Fruit fly (Drosophila melanogaster) whole organism, prepupa: ENCODE data around the gene CG11999.
A peak's percentile ranks its signal among the peaks of the same experiment; 100 is the strongest.

Experiments
- Blimp-1 ChIP-seq: fragments of 200-800 bp; sonication (Bioruptor generic); optimal IDR thresholded peaks from 3 replicates; lab custom pipeline; 2017; ENCODE audit warnings: missing biosample characterization, missing genetic modification characterization, mild to moderate bottlenecking, moderate library complexity, missing genetic modification reagents
- CG10669 ChIP-seq: fragments of 200-800 bp; sonication (Bioruptor generic); optimal IDR thresholded peaks from 3 replicates; lab custom pipeline; 2018; ENCODE audit warnings: missing biosample characterization, mild to moderate bottlenecking, missing genetic modification characterization, moderate library complexity
- CG11294 ChIP-seq: fragments of 200-800 bp; sonication (Bioruptor generic); IDR thresholded peaks from 2 replicates; pipeline ENCODE4 v1.3.6; 2022; ENCODE audit warnings: missing biosample characterization, missing genetic modification characterization
- CG11762 ChIP-seq: fragments of 200-800 bp; sonication (Bioruptor generic); optimal IDR thresholded peaks from 3 replicates; lab custom pipeline; 2016; ENCODE audit warnings: missing biosample characterization, missing genetic modification characterization; ENCODE audit not compliant: insufficient read depth
- CG16779 ChIP-seq: fragments of 200-800 bp; sonication (Bioruptor generic); optimal IDR thresholded peaks from 3 replicates; lab custom pipeline; 2017; ENCODE audit warnings: missing biosample characterization, mild to moderate bottlenecking, missing genetic modification characterization
- CG3032 ChIP-seq: fragments of 200-800 bp; optimal IDR thresholded peaks from 2 replicates; lab custom pipeline; 2019; ENCODE audit warnings: missing biosample characterization, mild to moderate bottlenecking, missing genetic modification characterization, moderate library complexity
- CG31627 ChIP-seq: fragments of 200-800 bp; sonication (Bioruptor generic); optimal IDR thresholded peaks from 3 replicates; lab custom pipeline; 2016; ENCODE audit warnings: missing biosample characterization, missing genetic modification characterization
- CG34406 ChIP-seq: fragments of 200-800 bp; sonication (Bioruptor generic); optimal IDR thresholded peaks from 3 replicates; lab custom pipeline; 2016; ENCODE audit warnings: missing biosample characterization, missing genetic modification characterization
- CG3919 ChIP-seq: fragments of 200-800 bp; sonication (Bioruptor generic); optimal IDR thresholded peaks from 3 replicates; lab custom pipeline; 2016; ENCODE audit warnings: missing biosample characterization, missing genetic modification characterization
- CG6163 ChIP-seq: fragments of 200-800 bp; sonication (Bioruptor generic); IDR thresholded peaks from 3 replicates; pipeline ENCODE4 v1.3.6; 2022; ENCODE audit warnings: missing biosample characterization, missing genetic modification characterization
- CG6792 ChIP-seq: fragments of 200-800 bp; sonication (Bioruptor generic); optimal IDR thresholded peaks from 3 replicates; lab custom pipeline; 2016; ENCODE audit warnings: missing biosample characterization, missing genetic modification characterization
- CG6808 ChIP-seq: fragments of 200-800 bp; sonication (Bioruptor generic); optimal IDR thresholded peaks from 3 replicates; lab custom pipeline; 2017; ENCODE audit warnings: missing biosample characterization, missing genetic modification characterization, mild to moderate bottlenecking, moderate library complexity, missing genetic modification reagents
- CG6854 ChIP-seq: fragments of 200-800 bp; sonication (Bioruptor generic); optimal IDR thresholded peaks from 2 replicates; lab custom pipeline; 2017; ENCODE audit warnings: missing biosample characterization, mild to moderate bottlenecking, missing genetic modification characterization
- CG7368 ChIP-seq: fragments of 200-800 bp; sonication (Bioruptor generic); optimal IDR thresholded peaks from 3 replicates; lab custom pipeline; 2016; ENCODE audit warnings: missing biosample characterization, missing genetic modification characterization
- CG8119 ChIP-seq: fragments of 200-800 bp; sonication (Bioruptor generic); IDR thresholded peaks from 3 replicates; pipeline ENCODE4 v1.3.6; 2022; ENCODE audit warnings: missing biosample characterization, missing genetic modification characterization
- Eip75B ChIP-seq: fragments of 200-800 bp; sonication (Bioruptor generic); optimal IDR thresholded peaks from 3 replicates; lab custom pipeline; 2016; ENCODE audit warnings: missing biosample characterization, missing genetic modification characterization
- Eip78C ChIP-seq: fragments of 200-800 bp; sonication (Bioruptor generic); peaks from one replicate; lab custom pipeline; 2016; ENCODE audit warnings: missing biosample characterization, missing genetic modification characterization
- Ets21C ChIP-seq: fragments of 200-800 bp; sonication (Bioruptor generic); optimal IDR thresholded peaks from 3 replicates; lab custom pipeline; 2016; ENCODE audit warnings: missing biosample characterization, missing genetic modification characterization
- Ets96B ChIP-seq: fragments of 200-800 bp; optimal IDR thresholded peaks from 2 replicates; lab custom pipeline; 2019; ENCODE audit warnings: missing biosample characterization, mild to moderate bottlenecking, missing genetic modification characterization, moderate library complexity
- Gug ChIP-seq: fragments of 200-800 bp; sonication (Bioruptor generic); IDR thresholded peaks from 2 replicates; pipeline ENCODE4 v1.3.6; 2022; ENCODE audit warnings: missing biosample characterization, missing genetic modification characterization
- Hr38 ChIP-seq: sonication (Bioruptor generic); optimal IDR thresholded peaks from 2 replicates; lab custom pipeline; 2016; ENCODE audit warnings: missing biosample characterization, missing genetic modification characterization
- Hr39 ChIP-seq: fragments of 200-800 bp; sonication (Bioruptor generic); optimal IDR thresholded peaks from 2 replicates; lab custom pipeline; 2016; ENCODE audit warnings: missing biosample characterization, missing genetic modification characterization
- Hr4 ChIP-seq: fragments of 200-800 bp; sonication (Bioruptor generic); optimal IDR thresholded peaks from 3 replicates; lab custom pipeline; 2016; ENCODE audit warnings: missing biosample characterization, missing genetic modification characterization
- Lpt ChIP-seq: fragments of 200-800 bp; sonication (Bioruptor generic); optimal IDR thresholded peaks from 3 replicates; lab custom pipeline; 2016; ENCODE audit warnings: missing biosample characterization, missing genetic modification characterization
- Met ChIP-seq: fragments of 200-800 bp; sonication (Bioruptor generic); optimal IDR thresholded peaks from 3 replicates; lab custom pipeline; 2016; ENCODE audit warnings: missing biosample characterization, missing genetic modification characterization
- OdsH ChIP-seq: fragments of 200-800 bp; sonication (Bioruptor generic); optimal IDR thresholded peaks from 3 replicates; lab custom pipeline; 2016; ENCODE audit warnings: missing biosample characterization, missing genetic modification characterization
- Smox ChIP-seq: fragments of 200-800 bp; sonication (Bioruptor generic); optimal IDR thresholded peaks from 3 replicates; lab custom pipeline; 2016; ENCODE audit warnings: missing biosample characterization, missing genetic modification characterization
- Sox14 ChIP-seq: fragments of 200-800 bp; sonication (Bioruptor generic); optimal IDR thresholded peaks from 3 replicates; lab custom pipeline; 2016; ENCODE audit warnings: missing biosample characterization, missing genetic modification characterization
- Sox15 ChIP-seq: fragments of 200-800 bp; sonication (Bioruptor generic); optimal IDR thresholded peaks from 3 replicates; lab custom pipeline; 2016; ENCODE audit warnings: missing biosample characterization, missing genetic modification characterization
- achi ChIP-seq: fragments of 200-800 bp; sonication (Bioruptor generic); optimal IDR thresholded peaks from 3 replicates; lab custom pipeline; 2016; ENCODE audit warnings: missing biosample characterization, missing genetic modification characterization
- acj6 ChIP-seq: fragments of 200-800 bp; sonication (Bioruptor generic); optimal IDR thresholded peaks from 3 replicates; lab custom pipeline; 2016; ENCODE audit warnings: missing biosample characterization, missing genetic modification characterization
- cyc ChIP-seq: fragments of 200-800 bp; sonication (Bioruptor generic); optimal IDR thresholded peaks from 3 replicates; lab custom pipeline; 2016; ENCODE audit warnings: missing biosample characterization, missing genetic modification characterization
- dac ChIP-seq: fragments of 200-800 bp; sonication (Bioruptor generic); optimal IDR thresholded peaks from 2 replicates; lab custom pipeline; 2017; ENCODE audit warnings: missing biosample characterization, mild to moderate bottlenecking, missing genetic modification characterization
- eg ChIP-seq: fragments of 200-800 bp; sonication (Bioruptor generic); IDR thresholded peaks from 3 replicates; pipeline ENCODE4 v1.3.6; 2022; ENCODE audit warnings: missing biosample characterization, missing genetic modification characterization
- esn ChIP-seq: fragments of 200-800 bp; sonication (Bioruptor generic); optimal IDR thresholded peaks from 2 replicates; lab custom pipeline; 2016; ENCODE audit warnings: missing biosample characterization, mild to moderate bottlenecking, missing genetic modification characterization, moderate library complexity
- fd59A ChIP-seq: fragments of 200-800 bp; sonication (Bioruptor generic); optimal IDR thresholded peaks from 2 replicates; lab custom pipeline; 2017; ENCODE audit warnings: missing biosample characterization, mild to moderate bottlenecking, missing genetic modification characterization, missing genetic modification reagents
- fd85E ChIP-seq: fragments of 200-800 bp; sonication (Bioruptor generic); optimal IDR thresholded peaks from 3 replicates; lab custom pipeline; 2016; ENCODE audit warnings: missing biosample characterization, missing genetic modification characterization
- fkh ChIP-seq: fragments of 200-800 bp; sonication (Bioruptor generic); optimal IDR thresholded peaks from 3 replicates; lab custom pipeline; 2017; ENCODE audit warnings: missing biosample characterization, mild to moderate bottlenecking, missing genetic modification characterization, moderate library complexity
- lz ChIP-seq: fragments of 200-800 bp; sonication (Bioruptor generic); optimal IDR thresholded peaks from 3 replicates; lab custom pipeline; 2016; ENCODE audit warnings: missing biosample characterization, missing genetic modification characterization
- net ChIP-seq: fragments of 200-800 bp; sonication (Bioruptor generic); optimal IDR thresholded peaks from 3 replicates; lab custom pipeline; 2016; ENCODE audit warnings: missing biosample characterization, missing genetic modification characterization
- pdm3 ChIP-seq: fragments of 200-800 bp; sonication (Bioruptor generic); optimal IDR thresholded peaks from 3 replicates; lab custom pipeline; 2016; ENCODE audit warnings: missing biosample characterization, missing genetic modification characterization
- salr ChIP-seq, 2 experiments: fragments of 200-800 bp; sonication (Bioruptor generic); optimal IDR thresholded peaks; 3 replicates each; lab custom pipeline; 2016 to 2018; ENCODE audit warnings: missing biosample characterization in 2 of 2, missing genetic modification characterization in 2 of 2, mild to moderate bottlenecking in 1 of 2
- spab ChIP-seq: fragments of 200-800 bp; sonication (Bioruptor generic); optimal IDR thresholded peaks from 2 replicates; lab custom pipeline; 2017; ENCODE audit warnings: missing biosample characterization, mild to moderate bottlenecking, missing genetic modification characterization, missing genetic modification reagents
- ss ChIP-seq, 2 experiments: fragments of 200-800 bp; sonication (Bioruptor generic); optimal IDR thresholded peaks; 2 replicates in 1 of 2; 3 replicates in 1 of 2; lab custom pipeline; 2017 to 2018; ENCODE audit warnings: mild to moderate bottlenecking in 2 of 2, missing biosample characterization in 2 of 2, missing genetic modification characterization in 2 of 2, moderate library complexity in 1 of 2
- svp ChIP-seq: fragments of 200-800 bp; sonication (Bioruptor generic); peaks from one replicate; lab custom pipeline; 2016; ENCODE audit warnings: missing biosample characterization, missing genetic modification characterization
- topi ChIP-seq: fragments of 200-800 bp; sonication (Bioruptor generic); optimal IDR thresholded peaks from 3 replicates; lab custom pipeline; 2016; ENCODE audit warnings: missing biosample characterization, missing genetic modification characterization
- vri ChIP-seq: fragments of 200-800 bp; sonication (Bioruptor generic); optimal IDR thresholded peaks from 3 replicates; lab custom pipeline; 2016; ENCODE audit warnings: missing biosample characterization, mild to moderate bottlenecking, missing genetic modification characterization

The CG11999 gene

DNA sequence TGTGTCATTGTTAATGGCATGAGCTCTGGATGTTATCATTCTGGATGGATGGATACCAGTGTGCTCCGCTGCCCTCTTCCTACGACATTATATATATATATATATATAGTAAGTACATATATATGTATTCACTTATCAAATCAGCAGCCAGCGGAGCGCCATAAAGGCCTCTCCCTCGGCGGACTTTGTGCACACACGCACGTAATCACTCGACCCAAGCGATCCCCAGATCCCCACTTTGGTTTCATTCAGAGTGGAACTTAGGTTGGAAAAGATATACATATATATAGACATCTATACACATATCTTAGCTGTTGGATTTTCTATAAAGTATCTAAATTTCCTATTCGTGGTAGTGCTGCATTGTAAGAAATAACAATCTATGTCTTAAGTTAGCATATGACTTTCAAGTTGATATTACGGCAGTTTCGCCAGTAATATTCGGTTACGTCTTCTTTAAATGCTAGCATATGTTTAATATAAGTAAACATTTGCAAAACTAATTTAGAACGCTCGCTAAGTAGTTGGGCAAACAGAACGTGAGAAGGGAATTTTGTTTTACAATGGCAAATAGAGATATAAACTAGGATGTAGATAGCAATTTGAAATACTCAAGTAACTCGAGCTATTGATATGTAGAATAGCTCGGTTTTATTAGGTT lies 46.3 kb downstream of the CG11999 start:
- TF ChIP-seq Lpt (GFP tag; lab: Kevin White, UChicago) (no peak), esn (GFP tag; lab: Kevin White, UChicago) (no peak), CG6854 (GFP tag; lab: Kevin White, UChicago) (no peak), svp (GFP tag; lab: Kevin White, UChicago) (peak; percentile 68), lz (GFP tag; lab: Kevin White, UChicago) (no peak), CG6163 (GFP tag; lab: Robert Waterston, UW) (no peak), CG10669 (GFP tag; lab: Kevin White, UChicago) (no peak), cyc (GFP tag; lab: Kevin White, UChicago) (no peak), vri (no peak), Hr39 (GFP tag; lab: Kevin White, UChicago) (no peak), acj6 (no peak), CG11762 (GFP tag; lab: Kevin White, UChicago) (no peak), Gug (GFP tag; lab: Robert Waterston, UW) (no peak), Smox (GFP tag; lab: Kevin White, UChicago) (no peak), Hr4 (GFP tag; lab: Kevin White, UChicago) (no peak), OdsH (no peak), CG6792 (GFP tag; lab: Kevin White, UChicago) (no peak), CG3919 (GFP tag; lab: Kevin White, UChicago) (no peak), Eip75B (GFP tag; lab: Kevin White, UChicago) (no peak), salr (GFP tag; optimal IDR thresholded peaks at IDR 0.05; lab: Kevin White, UChicago) (no peak), achi (GFP tag; lab: Kevin White, UChicago) (no peak), dac (GFP tag; lab: Kevin White, UChicago) (no peak), spab (no peak), CG11294 (GFP tag; lab: Robert Waterston, UW) (no peak), CG16779 (tag; lab: Kevin White, UChicago) (no peak), ss (GFP tag; optimal IDR thresholded peaks at IDR 0.05; lab: Kevin White, UChicago) (peak; percentile 35 to 49), CG7368 (GFP tag; lab: Kevin White, UChicago) (no peak), CG31627 (GFP tag; lab: Kevin White, UChicago) (no peak), Blimp-1 (no peak), Met (no peak), CG8119 (no peak), net (no peak), fkh (GFP tag; lab: Kevin White, UChicago) (peak; percentile 42), CG34406 (GFP tag; lab: Kevin White, UChicago) (no peak), fd85E (GFP tag; lab: Kevin White, UChicago) (no peak), CG6808 (GFP tag; lab: Kevin White, UChicago) (peak; percentile 28), Ets96B (no peak), Ets21C (no peak), pdm3 (GFP tag; lab: Kevin White, UChicago) (no peak), Hr38 (no peak), Sox15 (GFP tag; lab: Kevin White, UChicago) (no peak), eg (GFP tag; lab: Robert Waterston, UW) (0 out of 3 replicates have a peak, but pooled peaks have one; percentile 15), fd59A (GFP tag; lab: Kevin White, UChicago) (no peak), Sox14 (GFP tag; lab: Kevin White, UChicago) (no peak), CG3032 (tag; lab: Kevin White, UChicago) (no peak), Eip78C (peak; percentile 44), topi (GFP tag; lab: Kevin White, UChicago) (no peak)
